Worm (Caenorhabditis elegans): ENCODE measurements around the gene fbxc-39.

ce11 chrII:948091-948490, 40.4 kb upstream of the fbxc-39 start, which contains the start of gene fbxc-32:
- no peak for TF ChIP-seq ceh-16 (tag; optimal IDR thresholded peaks at IDR 0.05)
- no peak for TF ChIP-seq nhr-11 (tag; optimal IDR thresholded peaks at IDR 0.05)
- no peak for TF ChIP-seq tbx-2 (tag; optimal IDR thresholded peaks at IDR 0.05)
- TF ChIP-seq snpc-4 (tag; optimal IDR thresholded peaks at IDR 0.05): no peak
- no peak for TF ChIP-seq eor-1 (tag; optimal IDR thresholded peaks at IDR 0.05)
- TF ChIP-seq fkh-10 (GFP tag; optimal IDR thresholded peaks at IDR 0.05): no peak
- TF ChIP-seq aly-2 (tag; optimal IDR thresholded peaks at IDR 0.05): no peak
- no peak for TF ChIP-seq nhr-25 (tag; optimal IDR thresholded peaks at IDR 0.05)
- no peak for TF ChIP-seq nhr-77 (tag; optimal IDR thresholded peaks at IDR 0.05)
- TF ChIP-seq zag-1 (tag; optimal IDR thresholded peaks at IDR 0.05): no peak

All from whole organism, L3 larva.